Fruit fly (Drosophila melanogaster) whole organism, embryonic: Measurements from ENCODE around the gene Hnf4.

Experiments
- Asciz ChIP-seq: fragments of 200-800 bp; sonication (Bioruptor generic); optimal IDR thresholded peaks from 2 replicates; lab custom pipeline; 2017; ENCODE audit warnings: missing biosample characterization, mild to moderate bottlenecking, missing genetic modification characterization, missing genetic modification reagents
- Atf-2 ChIP-seq: fragments of 200-800 bp; sonication (Bioruptor generic); optimal IDR thresholded peaks from 2 replicates; lab custom pipeline; 2016; ENCODE audit warnings: missing biosample characterization, missing genetic modification characterization
- Blimp-1 ChIP-seq: fragments of 200-800 bp; sonication (Bioruptor generic); optimal IDR thresholded peaks from 3 replicates; lab custom pipeline; 2018; ENCODE audit warnings: missing biosample characterization, missing genetic modification characterization, mild to moderate bottlenecking, moderate library complexity, missing genetic modification reagents
- C15 ChIP-seq: fragments of 200-800 bp; sonication (Bioruptor generic); IDR thresholded peaks from 3 replicates; pipeline ENCODE4 v1.3.6; 2022; ENCODE audit warnings: missing biosample characterization, missing genetic modification characterization
- CG10267 ChIP-seq: fragments of 200-800 bp; sonication (Bioruptor generic); optimal IDR thresholded peaks from 2 replicates; lab custom pipeline; 2018; ENCODE audit warnings: missing biosample characterization, mild to moderate bottlenecking, missing genetic modification characterization, moderate library complexity
- CG10543 ChIP-seq: fragments of 200-800 bp; sonication (Bioruptor generic); optimal IDR thresholded peaks from 3 replicates; lab custom pipeline; 2017; ENCODE audit warnings: missing biosample characterization, mild to moderate bottlenecking, missing genetic modification characterization, moderate library complexity
- CG10959 ChIP-seq: fragments of 200-800 bp; sonication (Bioruptor generic); IDR thresholded peaks from 2 replicates; pipeline ENCODE4 v1.3.6; 2022; ENCODE audit warnings: missing biosample characterization, missing genetic modification characterization
- CG13123 ChIP-seq: fragments of 200-800 bp; sonication (Bioruptor generic); optimal IDR thresholded peaks from 2 replicates; lab custom pipeline; 2016; ENCODE audit warnings: missing biosample characterization, missing genetic modification characterization
- CG16813 ChIP-seq: fragments of 200-800 bp; sonication (Bioruptor generic); IDR thresholded peaks from 3 replicates; pipeline ENCODE4 v1.3.6; 2022; ENCODE audit warnings: missing biosample characterization, missing genetic modification characterization; ENCODE audit not compliant: partially characterized antibody
- CG17359 ChIP-seq: fragments of 200-800 bp; sonication (Bioruptor generic); optimal IDR thresholded peaks from 3 replicates; lab custom pipeline; 2018; ENCODE audit warnings: missing biosample characterization, mild to moderate bottlenecking, missing genetic modification characterization, moderate library complexity
- CG18011 ChIP-seq: fragments of 200-800 bp; sonication (Bioruptor generic); optimal IDR thresholded peaks from 2 replicates; lab custom pipeline; 2017; ENCODE audit warnings: missing biosample characterization, missing genetic modification characterization, mild to moderate bottlenecking, moderate library complexity, missing genotype
- CG2129 ChIP-seq: fragments of 200-800 bp; sonication (Bioruptor generic); IDR thresholded peaks from 2 replicates; pipeline ENCODE4 v1.3.6; 2022; ENCODE audit warnings: missing biosample characterization, missing genetic modification characterization; ENCODE audit not compliant: partially characterized antibody
- CG2199 ChIP-seq: fragments of 200-800 bp; sonication (Bioruptor generic); IDR thresholded peaks from 3 replicates; pipeline ENCODE4 v1.3.6; 2022; ENCODE audit warnings: missing biosample characterization, missing genetic modification characterization
- CG2889 ChIP-seq: fragments of 200-800 bp; sonication (Bioruptor generic); IDR thresholded peaks from 3 replicates; pipeline ENCODE4 v1.3.6; 2022; ENCODE audit warnings: missing biosample characterization, missing genetic modification characterization
- CG32772 ChIP-seq: fragments of 200-800 bp; sonication (Bioruptor generic); IDR thresholded peaks from 2 replicates; pipeline ENCODE4 v1.3.6; 2022; ENCODE audit warnings: missing biosample characterization, missing genetic modification characterization
- CG34422 ChIP-seq: fragments of 200-800 bp; sonication (Bioruptor generic); IDR thresholded peaks from 3 replicates; pipeline ENCODE4 v1.3.6; 2022; ENCODE audit warnings: missing biosample characterization, missing genetic modification characterization
- CG3838 ChIP-seq: fragments of 200-800 bp; sonication (Bioruptor generic); optimal IDR thresholded peaks from 3 replicates; lab custom pipeline; 2016; ENCODE audit warnings: missing biosample characterization, missing genetic modification characterization
- CG4820 ChIP-seq: fragments of 200-800 bp; sonication (Bioruptor generic); optimal IDR thresholded peaks from 3 replicates; lab custom pipeline; 2016; ENCODE audit warnings: missing biosample characterization, missing genetic modification characterization
- CG7987 ChIP-seq: fragments of 200-800 bp; sonication (Bioruptor generic); optimal IDR thresholded peaks from 2 replicates; lab custom pipeline; 2018; ENCODE audit warnings: missing biosample characterization, mild to moderate bottlenecking, missing genetic modification characterization, moderate library complexity
- CG8924 ChIP-seq: fragments of 200-800 bp; optimal IDR thresholded peaks from 3 replicates; lab custom pipeline; 2019; ENCODE audit warnings: missing biosample characterization, mild to moderate bottlenecking, missing genetic modification characterization, moderate library complexity
- CTCF ChIP-seq: fragments of 200-800 bp; sonication (Bioruptor generic); optimal IDR thresholded peaks from 2 replicates; lab custom pipeline; 2017; ENCODE audit warnings: missing biosample characterization, mild to moderate bottlenecking, missing genetic modification characterization, moderate library complexity
- D19B ChIP-seq: fragments of 200-800 bp; sonication (Bioruptor generic); optimal IDR thresholded peaks from 2 replicates; lab custom pipeline; 2017; ENCODE audit warnings: missing biosample characterization, mild to moderate bottlenecking, missing genetic modification characterization
- Dip2 ChIP-seq: fragments of 200-800 bp; sonication (Bioruptor generic); IDR thresholded peaks from 2 replicates; pipeline ENCODE4 v1.3.6; 2022; ENCODE audit warnings: missing biosample characterization, missing genetic modification characterization
- Doc3 ChIP-seq: fragments of 200-800 bp; sonication (Bioruptor generic); IDR thresholded peaks from 3 replicates; pipeline ENCODE4 v1.3.6; 2022; ENCODE audit warnings: missing biosample characterization, missing genetic modification characterization; ENCODE audit not compliant: partially characterized antibody
- ERR ChIP-seq: fragments of 200-800 bp; sonication (Bioruptor generic); optimal IDR thresholded peaks from 2 replicates; lab custom pipeline; 2016; ENCODE audit warnings: missing biosample characterization, missing genetic modification characterization
- H2.0 ChIP-seq: fragments of 200-800 bp; sonication (Bioruptor generic); IDR thresholded peaks from 2 replicates; pipeline ENCODE4 v1.3.6; 2022; ENCODE audit warnings: missing biosample characterization, missing genetic modification characterization
- HLHmδ ChIP-seq: fragments of 200-800 bp; sonication (Bioruptor generic); optimal IDR thresholded peaks from 2 replicates; lab custom pipeline; 2018; ENCODE audit warnings: missing biosample characterization, mild to moderate bottlenecking, missing genetic modification characterization, moderate library complexity
- Hand ChIP-seq: fragments of 200-800 bp; sonication (Bioruptor generic); optimal IDR thresholded peaks from 2 replicates; lab custom pipeline; 2017; ENCODE audit warnings: mild to moderate bottlenecking, missing biosample characterization, missing genetic modification reagents, missing genetic modification characterization
- Hmx ChIP-seq: fragments of 200-800 bp; sonication (Bioruptor generic); optimal IDR thresholded peaks from 2 replicates; lab custom pipeline; 2016; ENCODE audit warnings: missing biosample characterization, missing genetic modification characterization
- Hr51 ChIP-seq, 2 experiments: fragments of 200-800 bp; sonication (Bioruptor generic); optimal IDR thresholded peaks; 2 replicates in 1 of 2; 3 replicates in 1 of 2; lab custom pipeline; 2016 to 2018; ENCODE audit warnings: missing biosample characterization in 2 of 2, missing genetic modification characterization in 2 of 2, mild to moderate bottlenecking in 1 of 2, moderate library complexity in 1 of 2
- MESR4 ChIP-seq: fragments of 200-800 bp; sonication (Bioruptor generic); optimal IDR thresholded peaks from 2 replicates; lab custom pipeline; 2018; ENCODE audit warnings: missing biosample characterization, mild to moderate bottlenecking, missing genetic modification characterization, moderate library complexity
- MTF-1 ChIP-seq: fragments of 200-800 bp; sonication (Bioruptor generic); optimal IDR thresholded peaks from 2 replicates; lab custom pipeline; 2018; ENCODE audit warnings: missing biosample characterization, mild to moderate bottlenecking, missing genetic modification characterization, borderline replicate concordance
- Nf-YA ChIP-seq: fragments of 200-800 bp; sonication (Bioruptor generic); IDR thresholded peaks from 2 replicates; pipeline ENCODE4 v1.3.6; 2022; ENCODE audit warnings: missing biosample characterization, missing genetic modification characterization
- Nf-YB ChIP-seq: fragments of 200-800 bp; sonication (Bioruptor generic); optimal IDR thresholded peaks from 3 replicates; lab custom pipeline; 2019; ENCODE audit warnings: missing biosample characterization, mild to moderate bottlenecking, missing genetic modification characterization, moderate library complexity
- Sin3A ChIP-seq: fragments of >200 bp; optimal IDR thresholded peaks from 2 replicates; lab custom pipeline; 2018
- cad ChIP-seq: fragments of >200 bp; optimal IDR thresholded peaks from 2 replicates; lab custom pipeline; 2017; ENCODE audit warnings: missing biosample characterization, missing genetic modification characterization
- cg ChIP-seq: fragments of 200-800 bp; sonication (Bioruptor generic); optimal IDR thresholded peaks from 3 replicates; lab custom pipeline; 2019; ENCODE audit warnings: missing biosample characterization, mild to moderate bottlenecking, missing genetic modification characterization, moderate library complexity
- corto ChIP-seq: fragments of 200-800 bp; sonication (Bioruptor generic); optimal IDR thresholded peaks from 2 replicates; lab custom pipeline; 2016; ENCODE audit warnings: missing biosample characterization, mild to moderate bottlenecking, missing genetic modification characterization, moderate library complexity
- crol ChIP-seq: fragments of 200-800 bp; sonication (Bioruptor generic); IDR thresholded peaks from 2 replicates; pipeline ENCODE4 v1.3.6; 2022; ENCODE audit warnings: missing biosample characterization, missing genetic modification characterization
- ems ChIP-seq: fragments of 200-800 bp; sonication (Bioruptor generic); optimal IDR thresholded peaks from 3 replicates; lab custom pipeline; 2016; ENCODE audit warnings: missing biosample characterization, missing genetic modification characterization
- gcm ChIP-seq: fragments of 200-800 bp; sonication (Bioruptor generic); optimal IDR thresholded peaks from 2 replicates; lab custom pipeline; 2019; ENCODE audit warnings: missing biosample characterization, mild to moderate bottlenecking, missing genetic modification characterization, moderate library complexity
- gsb-n ChIP-seq: fragments of 200-800 bp; sonication (Bioruptor generic); optimal IDR thresholded peaks from 3 replicates; lab custom pipeline; 2018; ENCODE audit warnings: missing biosample characterization, mild to moderate bottlenecking, missing genetic modification characterization
- hbn ChIP-seq: fragments of 200-800 bp; sonication (Bioruptor generic); IDR thresholded peaks from 2 replicates; pipeline ENCODE4 v1.3.6; 2022; ENCODE audit warnings: missing biosample characterization, missing genetic modification characterization; ENCODE audit not compliant: partially characterized antibody
- luna ChIP-seq: fragments of 200-800 bp; sonication (Bioruptor generic); optimal IDR thresholded peaks from 2 replicates; lab custom pipeline; 2016; ENCODE audit warnings: missing biosample characterization, missing genetic modification characterization
- oc ChIP-seq: fragments of 200-800 bp; sonication (Bioruptor generic); optimal IDR thresholded peaks from 2 replicates; lab custom pipeline; 2018; ENCODE audit warnings: missing biosample characterization, mild to moderate bottlenecking, missing genetic modification characterization, moderate library complexity
- ranshi ChIP-seq: fragments of 200-800 bp; sonication (Bioruptor generic); IDR thresholded peaks from 2 replicates; pipeline ENCODE4 v1.3.6; 2022; ENCODE audit warnings: missing biosample characterization, missing genetic modification characterization
- repo ChIP-seq: fragments of 200-800 bp; sonication (Bioruptor generic); optimal IDR thresholded peaks from 2 replicates; lab custom pipeline; 2016; ENCODE audit warnings: missing biosample characterization, missing genetic modification characterization
- slou ChIP-seq: fragments of 200-800 bp; sonication (Bioruptor generic); optimal IDR thresholded peaks from 3 replicates; lab custom pipeline; 2016; ENCODE audit warnings: missing biosample characterization, missing genetic modification characterization
- trem ChIP-seq: fragments of 200-800 bp; optimal IDR thresholded peaks from 3 replicates; lab custom pipeline; 2019; ENCODE audit warnings: missing biosample characterization, mild to moderate bottlenecking, missing genetic modification characterization, moderate library complexity

Gene Hnf4

dm6 chr2L:8717618-8718336 lies 8.4 kb upstream of the Hnf4 start (continued):
- TF ChIP-seq CG2129 (GFP tag; lab: Robert Waterston, UW) (no peak), CG2889 (GFP tag; lab: Robert Waterston, UW) (peak; percentile 41; the same call in 1 of the 3 replicates), CTCF (peak; percentile 64), MESR4 (GFP tag; lab: Kevin White, UChicago) (peak; percentile 6), CG10959 (GFP tag; lab: Robert Waterston, UW) (no peak), corto (GFP tag; lab: Kevin White, UChicago) (no peak), cad (GFP tag; lab: Kevin White, UChicago) (no peak), ems (GFP tag; lab: Kevin White, UChicago) (no peak), Hr51 (GFP tag; optimal IDR thresholded peaks at IDR 0.05; lab: Kevin White, UChicago) (peak; percentile 60 to 96), Nf-YB (peak; percentile 81), crol (peak; percentile 99), Blimp-1 (GFP tag; lab: Kevin White, UChicago) (peak; percentile 85), ranshi (GFP tag; lab: Robert Waterston, UW) (peak; percentile 70; the same call in 1 of the 2 replicates), CG16813 (GFP tag; lab: Robert Waterston, UW) (no peak), CG8924 (tag; lab: Kevin White, UChicago) (peak; percentile 96), Sin3A (lab: Kevin White, UChicago) (no peak), CG32772 (GFP tag; lab: Robert Waterston, UW) (peak; percentile 65), MTF-1 (GFP tag; lab: Kevin White, UChicago) (no peak), HLHmδ (GFP tag; lab: Kevin White, UChicago) (peak; percentile 75), cg (GFP tag; lab: Kevin White, UChicago) (peak; percentile 95), CG2199 (no peak), Atf-2 (peak; percentile 34), Hmx (peak; percentile 66), slou (GFP tag; lab: Kevin White, UChicago) (peak; percentile 84), oc (tag; lab: Kevin White, UChicago) (peak; percentile 86), hbn (peak; percentile 20; the same call in 1 of the 2 replicates), CG10267 (tag; lab: Kevin White, UChicago) (peak; percentile 85), C15 (peak; percentile 52; the same call in 1 of the 3 replicates), D19B (GFP tag; lab: Kevin White, UChicago) (peak; percentile 85), trem (tag; lab: Kevin White, UChicago) (peak; percentile 82), CG7987 (peak; percentile 64), Nf-YA (GFP tag; lab: Robert Waterston, UW) (peak; percentile 51), gcm (peak; percentile 91), Dip2 (no peak), gsb-n (tag; lab: Kevin White, UChicago) (peak; percentile 80), CG10543 (GFP tag; lab: Kevin White, UChicago) (peak; percentile 89), Doc3 (GFP tag; lab: Robert Waterston, UW) (no peak), CG13123 (GFP tag; lab: Kevin White, UChicago) (peak; percentile 86), repo (GFP tag; lab: Kevin White, UChicago) (no peak), H2.0 (GFP tag; lab: Robert Waterston, UW) (peak; percentile 65; the same call in 1 of the 2 replicates), ERR (no peak), Asciz (GFP tag; lab: Kevin White, UChicago) (peak; percentile 87), luna (GFP tag; lab: Kevin White, UChicago) (no peak), CG3838 (GFP tag; lab: Kevin White, UChicago) (peak; percentile 55), Hand (peak; percentile 91), CG4820 (GFP tag; lab: Kevin White, UChicago) (peak; percentile 83), CG17359 (tag; lab: Kevin White, UChicago) (peak; percentile 87), CG34422 (GFP tag; lab: Robert Waterston, UW) (peak; percentile 70; the same call in 1 of the 3 replicates), CG18011 (peak; percentile 76)
